Worm (Caenorhabditis elegans) whole organism, mixed stage, embryonic: Measurements from ENCODE around the gene str-244.

ENCODE experiments used
- drap-1 ChIP-seq: fragments of 200-800 bp; sonication (Bioruptor generic); optimal IDR thresholded peaks from 3 replicates; lab custom pipeline; 2018; ENCODE audit warnings: mild to moderate bottlenecking, missing genetic modification characterization, missing compliant biosample characterization
- elt-3 ChIP-seq: fragments of 150-350 bp; optimal IDR thresholded peaks from 2 replicates; lab custom pipeline; 2014; ENCODE audit warnings: missing biosample characterization, missing genetic modification characterization
- flh-1 ChIP-seq: fragments of 200-800 bp; sonication (Bioruptor generic); optimal IDR thresholded peaks from 2 replicates; lab custom pipeline; 2018; ENCODE audit warnings: mild to moderate bottlenecking, missing genetic modification characterization, moderate library complexity, missing compliant biosample characterization
- lin-13 ChIP-seq: fragments of 150-350 bp; optimal IDR thresholded peaks from 2 replicates; lab custom pipeline; 2014; ENCODE audit warnings: missing biosample characterization, missing genetic modification characterization
- lsy-2 ChIP-seq: fragments of 150-350 bp; optimal IDR thresholded peaks from 2 replicates; lab custom pipeline; 2014; ENCODE audit warnings: missing biosample characterization, missing genetic modification characterization
- mep-1 ChIP-seq: fragments of 150-350 bp; optimal IDR thresholded peaks from 2 replicates; lab custom pipeline; 2017; ENCODE audit warnings: missing biosample characterization, missing genetic modification reagents, missing genetic modification characterization, inconsistent platforms
- nhr-12 ChIP-seq: fragments of 150-350 bp; optimal IDR thresholded peaks from 2 replicates; lab custom pipeline; 2014; ENCODE audit warnings: missing biosample characterization, missing genetic modification characterization
- nhr-237 ChIP-seq: fragments of 150-350 bp; optimal IDR thresholded peaks from 2 replicates; lab custom pipeline; 2014; ENCODE audit warnings: missing biosample characterization, missing genetic modification characterization
- pha-4 ChIP-seq: fragments of 150-350 bp; optimal IDR thresholded peaks from 2 replicates; lab custom pipeline; 2018; ENCODE audit warnings: missing biosample characterization, missing genetic modification reagents, missing genetic modification characterization
- ztf-11 ChIP-seq: fragments of 150-350 bp; optimal IDR thresholded peaks from 2 replicates; lab custom pipeline; 2014; ENCODE audit warnings: missing biosample characterization, missing genetic modification characterization

DNA sequence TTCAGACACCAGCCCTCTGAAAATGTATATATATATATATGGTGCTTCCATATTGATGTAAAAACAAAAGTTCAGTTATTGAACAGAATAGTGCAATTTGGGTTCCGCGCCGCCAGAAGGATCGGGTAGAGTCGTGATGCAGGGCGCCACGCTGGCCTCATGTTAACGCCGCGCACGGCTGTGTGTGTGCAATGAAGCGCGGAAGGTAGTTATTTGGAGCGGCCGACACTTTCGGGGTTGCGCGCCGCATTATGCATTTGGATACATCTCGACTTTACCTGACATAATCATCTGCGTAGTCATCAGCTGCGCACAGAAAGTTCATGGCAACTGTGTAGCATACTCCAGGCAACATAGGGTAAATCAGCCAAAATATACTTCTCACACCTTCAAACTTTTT is 47.9 kb upstream of the str-244 start:
- no peak for TF ChIP-seq nhr-237
- TF ChIP-seq ztf-11 (tag; lab: Kevin White, UChicago) = no peak
- TF ChIP-seq lin-13 (tag; lab: Kevin White, UChicago) = no peak
- TF ChIP-seq flh-1 (GFP tag; lab: Kevin White, UChicago) = no peak
- TF ChIP-seq lsy-2 = no peak
- TF ChIP-seq nhr-12 (tag; lab: Kevin White, UChicago) = no peak
- TF ChIP-seq elt-3 (tag; lab: Kevin White, UChicago) = no peak
- no peak for TF ChIP-seq mep-1 (tag; lab: Kevin White, UChicago)
- no peak for TF ChIP-seq drap-1 (GFP tag; lab: Kevin White, UChicago)
- TF ChIP-seq pha-4 (tag; lab: Kevin White, UChicago) = no peak
